Worm (Caenorhabditis elegans): ENCODE measurements around the gene C01G10.17.
A peak's percentile ranks its signal among the peaks of the same experiment; 100 is the strongest.
"Not testable (repeated sequence)": the region's sequence is repeated elsewhere in the genome, so short reads cannot be mapped to it uniquely, and the experiment has no call there.

Gene C01G10.17

DNA sequence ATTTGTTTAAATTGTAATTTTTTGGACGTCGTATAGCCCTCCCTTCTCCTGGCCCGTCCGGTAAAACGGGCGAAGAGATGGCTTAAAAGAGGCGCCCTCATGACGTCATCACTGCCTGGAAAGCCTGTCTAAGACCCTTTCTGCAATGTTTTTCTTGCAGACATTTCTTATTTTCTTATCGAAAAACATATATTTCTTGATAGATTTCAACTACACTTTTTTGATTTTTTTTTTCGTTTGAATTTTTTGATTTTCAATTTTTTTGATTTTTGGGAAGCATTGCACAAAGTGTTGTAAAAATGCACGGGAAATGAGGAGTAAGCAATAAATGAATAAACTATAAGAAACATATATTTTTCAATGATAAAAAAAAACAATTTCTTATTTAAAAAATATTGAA lies 23.4 kb downstream of the C01G10.17 start, which contains the start of gene T01G5.6:
T01G5.6 (minus strand) TSS at position 101 of the 400 bp plus-strand sequence.
- no peak for TF ChIP-seq F10B5.3 (tag; optimal IDR thresholded peaks at IDR 0.05)
- no peak for TF ChIP-seq ceh-44 (GFP tag; IDR thresholded peaks at IDR 0.05)
- TF ChIP-seq saeg-2 (GFP tag; IDR thresholded peaks at IDR 0.05) = no peak
- TF ChIP-seq lin-38 (GFP tag; IDR thresholded peaks at IDR 0.05) = no peak
- TF ChIP-seq zip-11 (GFP tag; IDR thresholded peaks at IDR 0.05) = no peak
- TF ChIP-seq jun-1 (tag; optimal IDR thresholded peaks at IDR 0.05) = no peak
- TF ChIP-seq lim-7 (GFP tag; IDR thresholded peaks at IDR 0.05) = no peak

DNA sequence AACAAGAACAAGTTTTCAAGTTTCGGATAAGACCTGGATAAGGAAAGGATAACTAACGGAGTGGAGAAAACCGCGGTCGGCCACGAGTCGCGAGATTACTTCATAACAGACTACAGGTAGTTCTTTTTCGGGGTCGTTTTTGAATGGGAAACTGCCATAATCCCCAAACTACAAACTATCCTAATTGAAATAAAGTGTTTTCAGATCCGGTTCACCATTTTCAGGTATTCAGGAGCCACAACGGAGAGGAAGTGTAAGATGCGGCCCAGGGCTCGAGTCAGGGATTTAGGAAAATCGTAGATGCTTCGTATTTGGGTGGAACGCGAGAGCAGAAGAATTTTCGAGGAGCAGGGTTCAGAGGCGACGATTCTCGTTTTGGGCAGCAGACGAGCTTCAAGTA lies 25.4 kb downstream of the C01G10.17 start, which contains the start of gene T01G5.8:
T01G5.8 (plus strand) TSS at position 301 of the 400 bp plus-strand sequence.
- not testable (repeated sequence) for TF ChIP-seq dmd-9 (GFP tag; IDR thresholded peaks at IDR 0.05); F10B5.3 (tag; optimal IDR thresholded peaks at IDR 0.05); duxl-1 (tag; optimal IDR thresholded peaks at IDR 0.05; ENCODE audit: poor library complexity)

ce11 chrV:15119517-15119916 lies 29.0 kb downstream of the C01G10.17 start, which contains the start of gene flor-1:
Gene flor-1 (minus strand): TSS chrV:15119617.
- peak; percentile 20 for TF ChIP-seq dve-1 (tag; optimal IDR thresholded peaks at IDR 0.05; ENCODE audit: insufficient read depth)
- TF ChIP-seq set-16 (GFP tag; IDR thresholded peaks at IDR 0.05) = no peak

DNA sequence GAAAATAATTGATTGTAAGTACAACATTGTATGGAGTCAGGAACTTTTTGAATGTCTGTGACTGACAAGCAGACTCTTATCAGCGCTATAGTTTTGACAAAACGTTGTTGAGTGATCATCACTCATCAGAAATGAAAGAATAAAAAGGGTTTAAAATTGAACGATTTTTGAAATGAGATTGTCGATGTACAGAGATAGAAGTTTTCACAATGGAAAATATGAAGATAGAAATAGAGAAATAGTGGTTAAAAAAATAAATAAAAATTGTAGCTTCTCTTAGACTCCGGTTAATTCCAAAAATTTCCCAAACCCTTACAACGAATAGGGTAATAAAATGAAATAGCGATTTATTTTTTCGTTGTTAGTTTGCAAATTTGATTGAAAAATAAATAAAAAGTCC lies 34.6 kb downstream of the C01G10.17 start, which contains the start of gene ugt-30:
ugt-30 (minus strand) TSS at position 101 of the 400 bp plus-strand sequence.
- TF ChIP-seq dmd-6 (GFP tag; IDR thresholded peaks at IDR 0.05) = peak; percentile 40; the same call in 1 of the 2 replicates

DNA sequence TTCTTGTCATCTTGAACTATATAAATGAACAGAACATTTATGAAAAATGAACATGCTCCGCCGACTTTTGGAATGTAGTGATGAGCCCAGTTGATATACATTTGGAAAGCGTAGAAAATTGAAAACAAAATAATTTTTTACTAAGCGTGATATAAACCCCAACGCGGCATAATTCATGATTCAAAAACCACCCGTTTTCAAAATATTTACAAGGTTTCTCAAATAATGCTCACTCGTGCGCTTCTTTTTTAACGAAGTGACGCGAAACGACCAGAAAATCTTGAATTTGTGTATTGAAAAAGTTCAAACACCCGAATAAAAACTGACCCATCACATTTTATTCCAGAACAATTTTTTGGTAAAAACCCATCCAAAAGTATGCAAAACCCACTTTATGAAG lies 36.9 kb downstream of the C01G10.17 start, which contains the start of gene srj-27:
srj-27 (minus strand) TSS at position 101 of the 400 bp plus-strand sequence.
- TF ChIP-seq daf-12 (tag; optimal IDR thresholded peaks at IDR 0.05) (no peak), pqm-1 (tag; optimal IDR thresholded peaks at IDR 0.05) (no peak), dpl-1 (GFP tag; optimal IDR thresholded peaks at IDR 0.05) (no peak), hlh-30 (tag; optimal IDR thresholded peaks at IDR 0.05; ENCODE audit: insufficient read depth) (no peak), ztf-7 (tag; optimal IDR thresholded peaks at IDR 0.05) (no peak), ceh-62 (tag; optimal IDR thresholded peaks at IDR 0.05) (no peak), arid-1 (GFP tag; conservative IDR thresholded peaks at IDR 0.05) (no peak), ceh-32 (tag; optimal IDR thresholded peaks at IDR 0.05; ENCODE audit: poor library complexity) (no peak), dmd-6 (GFP tag; IDR thresholded peaks at IDR 0.05) (no peak), dve-1 (tag; optimal IDR thresholded peaks at IDR 0.05; ENCODE audit: insufficient read depth) (no peak), cey-2 (tag; optimal IDR thresholded peaks at IDR 0.05; ENCODE audit: borderline replicate concordance, insufficient read depth) (no peak), egl-27 (tag; optimal IDR thresholded peaks at IDR 0.05) (no peak), F37D6.2 (tag; optimal IDR thresholded peaks at IDR 0.05) (no peak), jun-1 (tag; optimal IDR thresholded peaks at IDR 0.05) (no peak), mes-2 (tag; optimal IDR thresholded peaks at IDR 0.05; ENCODE audit: poor library complexity, severe bottlenecking) (no peak)

ce11 chrV:15127955-15128354 lies 37.4 kb downstream of the C01G10.17 start, which contains the start of gene srr-7:
Gene srr-7 (plus strand): TSS chrV:15128255.
- TF ChIP-seq tra-1 (GFP tag; IDR thresholded peaks at IDR 0.05) (no peak), snpc-4 (tag; optimal IDR thresholded peaks at IDR 0.05) (no peak), hlh-30 (tag; optimal IDR thresholded peaks at IDR 0.05; ENCODE audit: insufficient read depth) (no peak), cey-2 (tag; optimal IDR thresholded peaks at IDR 0.05; ENCODE audit: borderline replicate concordance, insufficient read depth) (no peak), ceh-32 (tag; optimal IDR thresholded peaks at IDR 0.05; ENCODE audit: poor library complexity) (no peak), spr-1 (tag; optimal IDR thresholded peaks at IDR 0.05) (no peak), F37D6.2 (tag; optimal IDR thresholded peaks at IDR 0.05) (no peak), F26F4.8 (GFP tag; conservative IDR thresholded peaks at IDR 0.05) (no peak), nhr-6 (tag; optimal IDR thresholded peaks at IDR 0.05) (no peak), nhr-28 (tag; optimal IDR thresholded peaks at IDR 0.05) (no peak), unc-62 (GFP tag; optimal IDR thresholded peaks at IDR 0.05 in 1 of 2) (no peak), unc-62 (tag; optimal IDR thresholded peaks at IDR 0.05) (no peak), nhr-102 (tag; optimal IDR thresholded peaks at IDR 0.05) (no peak), attf-4 (tag; optimal IDR thresholded peaks at IDR 0.05) (no peak), php-3 (GFP tag; IDR thresholded peaks at IDR 0.05) (no peak), ceh-62 (tag; optimal IDR thresholded peaks at IDR 0.05) (no peak)
